Worm (Caenorhabditis elegans): Measurements from ENCODE around the gene oct-2.
A peak's percentile ranks its signal among the peaks of the same experiment; 100 is the strongest.

ce11 chrX:11392924-11393323, 46.7 kb downstream of the oct-2 start, which contains the start of gene prx-12:
- TF ChIP-seq nhr-77 (tag; optimal IDR thresholded peaks at IDR 0.05) (peak; percentile 35), ama-1 (optimal IDR thresholded peaks at IDR 0.05) (no peak), unc-62 (GFP tag; optimal IDR thresholded peaks at IDR 0.05 in 1 of 2) (peak in 1 of 2 experiments; percentile 41), unc-62 (tag; optimal IDR thresholded peaks at IDR 0.05) (no peak), ceh-82 (tag; optimal IDR thresholded peaks at IDR 0.05) (no peak), R02D3.7 (tag; optimal IDR thresholded peaks at IDR 0.05) (no peak), fkh-10 (GFP tag; optimal IDR thresholded peaks at IDR 0.05) (no peak), T26A8.4 (GFP tag; IDR thresholded peaks at IDR 0.05) (no peak), mdl-1 (tag; optimal IDR thresholded peaks at IDR 0.05) (no peak), lin-39 (tag; optimal IDR thresholded peaks at IDR 0.05) (no peak)

Measured in whole organism, L4 larva.